Worm (Caenorhabditis elegans) whole organism, mixed stage, embryonic: ENCODE results near the gene fbxa-151.

Experiments used
- nhr-12 ChIP-seq: fragments of 150-350 bp; optimal IDR thresholded peaks from 2 replicates; lab custom pipeline; 2014; ENCODE audit warnings: missing biosample characterization, missing genetic modification characterization
- nhr-237 ChIP-seq: fragments of 150-350 bp; optimal IDR thresholded peaks from 2 replicates; lab custom pipeline; 2014; ENCODE audit warnings: missing biosample characterization, missing genetic modification characterization
- snpc-4 ChIP-seq: fragments of 150-350 bp; optimal IDR thresholded peaks from 2 replicates; lab custom pipeline; 2014; ENCODE audit warnings: missing biosample characterization, missing genetic modification characterization

- TF ChIP-seq snpc-4 (tag; lab: Kevin White, UChicago), result no peak
- TF ChIP-seq nhr-12, result no peak
- no peak for TF ChIP-seq nhr-237
Measured at ce11 chrIII:1271378-1271926, 4.8 kb upstream of the fbxa-151 start, which contains the start of gene fbxa-31.
